Worm (Caenorhabditis elegans): ENCODE data around the gene C08G5.6.

ce11 chrII:753469-753868 lies 16.9 kb upstream of the C08G5.6 start:
- no peak for TF ChIP-seq W03F9.2 (tag; optimal IDR thresholded peaks at IDR 0.05)
- no peak for TF ChIP-seq him-1 (tag; optimal IDR thresholded peaks at IDR 0.05)

Data from whole organism, L4/young adult.